Worm (Caenorhabditis elegans) whole organism, young adult: ENCODE data around the gene clec-161.

Experiments
- B0019.2 ChIP-seq: fragments of 200-800 bp; sonication (Bioruptor generic); conservative IDR thresholded peaks from 2 replicates; pipeline ENCODE4 v1.3.6; 2022; ENCODE audit warnings: missing genetic modification reagents, missing genetic modification characterization, missing compliant biosample characterization
- B0261.1 ChIP-seq: sonication (generic microtip); optimal IDR thresholded peaks from 2 replicates; lab custom pipeline; 2016; ENCODE audit warnings: mild to moderate bottlenecking, missing genetic modification characterization, moderate library complexity, missing compliant biosample characterization
- F49E8.2 ChIP-seq: sonication (generic microtip); optimal IDR thresholded peaks from 3 replicates; lab custom pipeline; 2017; ENCODE audit warnings: missing genetic modification characterization, mild to moderate bottlenecking, missing compliant biosample characterization, antibody characterized with exemption, moderate library complexity; ENCODE audit not compliant: insufficient read depth
- F57A8.1 ChIP-seq: fragments of 200-800 bp; sonication (Bioruptor generic); optimal IDR thresholded peaks from 2 replicates; lab custom pipeline; 2018; ENCODE audit warnings: mild to moderate bottlenecking, missing genetic modification characterization, moderate library complexity, missing compliant biosample characterization
- F57C9.4 ChIP-seq: sonication (generic microtip); optimal IDR thresholded peaks from 2 replicates; lab custom pipeline; 2017; ENCODE audit warnings: mild to moderate bottlenecking, missing genetic modification characterization, missing compliant biosample characterization
- K11D2.4 ChIP-seq: fragments of 200-800 bp; sonication (Bioruptor generic); IDR thresholded peaks from 2 replicates; pipeline ENCODE4 v1.3.6; 2022; ENCODE audit warnings: missing genetic modification reagents, missing genetic modification characterization, missing compliant biosample characterization
- K12H6.12 ChIP-seq: fragments of 200-800 bp; sonication (Bioruptor generic); optimal IDR thresholded peaks from 2 replicates; lab custom pipeline; 2018; ENCODE audit warnings: mild to moderate bottlenecking, missing genetic modification characterization, missing compliant biosample characterization
- Y53G8AR.9 ChIP-seq: fragments of 200-800 bp; sonication (Bioruptor generic); conservative IDR thresholded peaks from 2 replicates; pipeline ENCODE4 v1.3.6; 2022; ENCODE audit warnings: missing genetic modification reagents, missing genetic modification characterization, missing compliant biosample characterization
- Y67H2A.10 ChIP-seq: fragments of 200-800 bp; sonication (Bioruptor generic); conservative IDR thresholded peaks from 2 replicates; pipeline ENCODE4 v1.3.6; 2022; ENCODE audit warnings: missing genetic modification reagents, missing genetic modification characterization, missing compliant biosample characterization
- aptf-3 ChIP-seq: fragments of 200-800 bp; sonication (Bioruptor generic); IDR thresholded peaks from 2 replicates; pipeline ENCODE4 v1.3.6; 2022; ENCODE audit warnings: missing genetic modification characterization, missing compliant biosample characterization
- athp-1 ChIP-seq: sonication (generic microtip); optimal IDR thresholded peaks from 2 replicates; lab custom pipeline; 2017; ENCODE audit warnings: mild to moderate bottlenecking, missing genetic modification characterization, missing compliant biosample characterization
- attf-5 ChIP-seq: fragments of 200-800 bp; sonication (Bioruptor generic); optimal IDR thresholded peaks from 2 replicates; lab custom pipeline; 2018; ENCODE audit warnings: mild to moderate bottlenecking, missing genetic modification characterization, missing compliant biosample characterization
- ccch-3 ChIP-seq: fragments of 200-800 bp; sonication (Bioruptor generic); optimal IDR thresholded peaks from 2 replicates; lab custom pipeline; 2018; ENCODE audit warnings: mild to moderate bottlenecking, missing genetic modification characterization, missing compliant biosample characterization
- cebp-1 ChIP-seq, 2 experiments: fragments of 200-800 bp in 1 of 2; sonication (Bioruptor generic) in 1 of 2; sonication (generic microtip) in 1 of 2; IDR thresholded peaks in 1 of 2; optimal IDR thresholded peaks in 1 of 2; 2 replicates each; pipeline versions ENCODE4 v1.3.6 to Lab custom; 2017 to 2022; ENCODE audit warnings: missing compliant biosample characterization in 2 of 2, missing genetic modification characterization in 2 of 2, mild to moderate bottlenecking in 1 of 2, missing genetic modification reagents in 1 of 2, moderate library complexity in 1 of 2
- cebp-2 ChIP-seq: fragments of 200-800 bp; sonication (Bioruptor generic); IDR thresholded peaks from 2 replicates; pipeline ENCODE4 v1.3.6; 2022; ENCODE audit warnings: missing genetic modification characterization, missing compliant biosample characterization
- ceh-27 ChIP-seq: fragments of 200-800 bp; sonication (Bioruptor generic); optimal IDR thresholded peaks from 2 replicates; lab custom pipeline; 2018; ENCODE audit warnings: mild to moderate bottlenecking, missing genetic modification characterization, moderate library complexity, missing compliant biosample characterization
- ceh-40 ChIP-seq: fragments of 200-800 bp; sonication (Bioruptor generic); IDR thresholded peaks from 2 replicates; pipeline ENCODE4 v1.3.6; 2022; ENCODE audit warnings: missing genetic modification characterization, missing compliant biosample characterization
- ceh-91 ChIP-seq: fragments of 200-800 bp; sonication (Bioruptor generic); IDR thresholded peaks from 2 replicates; pipeline ENCODE4 v1.3.6; 2022; ENCODE audit warnings: missing genetic modification reagents, missing genetic modification characterization, missing compliant biosample characterization
- die-1 ChIP-seq: sonication (generic microtip); optimal IDR thresholded peaks from 2 replicates; lab custom pipeline; 2016; ENCODE audit warnings: missing genotype, mild to moderate bottlenecking, missing genetic modification characterization, missing compliant biosample characterization
- efl-1 ChIP-seq: fragments of 150-350 bp; optimal IDR thresholded peaks from 2 replicates; lab custom pipeline; 2014; ENCODE audit warnings: missing biosample characterization, missing genetic modification reagents, missing genetic modification characterization
- egl-18 ChIP-seq: fragments of 200-800 bp; sonication (Bioruptor generic); IDR thresholded peaks from 2 replicates; pipeline ENCODE4 v1.3.6; 2022; ENCODE audit warnings: missing genetic modification reagents, missing genetic modification characterization, missing compliant biosample characterization
- egl-44 ChIP-seq: fragments of 200-800 bp; sonication (Bioruptor generic); IDR thresholded peaks from 2 replicates; pipeline ENCODE4 v1.3.6; 2022; ENCODE audit warnings: missing genetic modification reagents, missing genetic modification characterization, missing compliant biosample characterization
- egrh-3 ChIP-seq: fragments of 200-800 bp; sonication (Bioruptor generic); IDR thresholded peaks from 2 replicates; pipeline ENCODE4 v1.3.6; 2022; ENCODE audit warnings: missing genetic modification reagents, missing genetic modification characterization, missing compliant biosample characterization
- gei-17 ChIP-seq: fragments of 200-800 bp; sonication (Bioruptor generic); optimal IDR thresholded peaks from 2 replicates; lab custom pipeline; 2018; ENCODE audit warnings: mild to moderate bottlenecking, missing genetic modification characterization, missing compliant biosample characterization
- hlh-12 ChIP-seq: sonication (generic microtip); optimal IDR thresholded peaks from 2 replicates; lab custom pipeline; 2016; ENCODE audit warnings: missing genetic modification characterization, missing compliant biosample characterization
- hsf-1 ChIP-seq: fragments of 200-800 bp; sonication (Bioruptor generic); IDR thresholded peaks from 2 replicates; pipeline ENCODE4 v1.3.6; 2022; ENCODE audit warnings: missing genetic modification reagents, missing genetic modification characterization, missing compliant biosample characterization
- let-526 ChIP-seq: fragments of 200-800 bp; sonication (Bioruptor generic); IDR thresholded peaks from 2 replicates; pipeline ENCODE4 v1.3.6; 2022; ENCODE audit warnings: missing genetic modification reagents, missing genetic modification characterization, missing compliant biosample characterization
- let-607 ChIP-seq, 2 experiments: fragments of 200-800 bp in 1 of 2; sonication (Bioruptor generic) in 1 of 2; sonication (generic microtip) in 1 of 2; optimal IDR thresholded peaks; 2 replicates each; lab custom pipeline; 2016 to 2018; ENCODE audit warnings: mild to moderate bottlenecking in 2 of 2, missing compliant biosample characterization in 2 of 2, missing genetic modification characterization in 2 of 2, moderate library complexity in 2 of 2, missing genotype in 1 of 2
- lin-26 ChIP-seq: fragments of 200-800 bp; sonication (Bioruptor generic); IDR thresholded peaks from 2 replicates; pipeline ENCODE4 v1.3.6; 2022; ENCODE audit warnings: missing genetic modification reagents, missing genetic modification characterization, missing compliant biosample characterization
- lin-54 ChIP-seq: fragments of 200-800 bp; sonication (Bioruptor generic); optimal IDR thresholded peaks from 2 replicates; lab custom pipeline; 2018; ENCODE audit warnings: mild to moderate bottlenecking, missing genetic modification characterization, missing compliant biosample characterization
- lir-1 ChIP-seq: fragments of 200-800 bp; sonication (Bioruptor generic); conservative IDR thresholded peaks from 2 replicates; pipeline ENCODE4 v1.3.6; 2022; ENCODE audit warnings: missing genetic modification reagents, missing genetic modification characterization, missing compliant biosample characterization
- lsy-27 ChIP-seq: sonication (generic microtip); optimal IDR thresholded peaks from 2 replicates; lab custom pipeline; 2017; ENCODE audit warnings: missing genetic modification characterization, mild to moderate bottlenecking, missing compliant biosample characterization, antibody characterized with exemption, missing genotype, borderline replicate concordance; ENCODE audit not compliant: insufficient read depth
- madf-3 ChIP-seq: fragments of 200-800 bp; sonication (Bioruptor generic); IDR thresholded peaks from 2 replicates; pipeline ENCODE4 v1.3.6; 2022; ENCODE audit warnings: missing genetic modification reagents, missing genetic modification characterization, missing compliant biosample characterization
- madf-6 ChIP-seq: fragments of 200-800 bp; sonication (Bioruptor generic); IDR thresholded peaks from 2 replicates; pipeline ENCODE4 v1.3.6; 2022; ENCODE audit warnings: missing genetic modification reagents, missing genetic modification characterization, missing compliant biosample characterization
- mel-28 ChIP-seq: sonication (generic microtip); optimal IDR thresholded peaks from 2 replicates; lab custom pipeline; 2016; ENCODE audit warnings: borderline replicate concordance, mild to moderate bottlenecking, missing genetic modification characterization, missing compliant biosample characterization
- mes-4 ChIP-seq: sonication (generic microtip); optimal IDR thresholded peaks from 2 replicates; lab custom pipeline; 2016; ENCODE audit warnings: missing genotype, missing genetic modification characterization, missing compliant biosample characterization
- nhr-90 ChIP-seq: sonication (generic microtip); optimal IDR thresholded peaks from 2 replicates; lab custom pipeline; 2016; ENCODE audit warnings: missing genotype, mild to moderate bottlenecking, missing genetic modification characterization, missing compliant biosample characterization
- rcor-1 ChIP-seq: fragments of 200-800 bp; sonication (Bioruptor generic); IDR thresholded peaks from 2 replicates; pipeline ENCODE4 v1.3.6; 2022; ENCODE audit warnings: missing genetic modification reagents, missing genetic modification characterization, missing compliant biosample characterization
- rec-8 ChIP-seq, 2 experiments: sonication (generic microtip); optimal IDR thresholded peaks; 2 replicates each; lab custom pipeline; 2016; ENCODE audit warnings: mild to moderate bottlenecking in 2 of 2, missing genetic modification characterization in 2 of 2, missing genetic modification reagents in 2 of 2, missing genotype in 2 of 2, missing biosample characterization in 1 of 2, missing compliant biosample characterization in 1 of 2, moderate library complexity in 1 of 2
- rpc-1 ChIP-seq, 2 experiments: fragments of 150-350 bp in 1 of 2; sonication (generic microtip) in 1 of 2; optimal IDR thresholded peaks; 2 replicates each; lab custom pipeline; 2014 to 2018; ENCODE audit warnings: missing biosample characterization in 1 of 2, missing genetic modification characterization in 1 of 2, missing genetic modification reagents in 1 of 2, missing genotype in 1 of 2
- snpc-3.4 ChIP-seq: sonication (generic microtip); optimal IDR thresholded peaks from 2 replicates; lab custom pipeline; 2017; ENCODE audit warnings: missing genetic modification characterization, mild to moderate bottlenecking, missing compliant biosample characterization, antibody characterized with exemption, moderate library complexity, missing genotype, missing genetic modification reagents
- ztf-22 ChIP-seq: fragments of 200-800 bp; sonication (Bioruptor generic); optimal IDR thresholded peaks from 2 replicates; lab custom pipeline; 2018; ENCODE audit warnings: mild to moderate bottlenecking, missing genetic modification characterization, moderate library complexity, missing compliant biosample characterization
- ztf-26 ChIP-seq: sonication (generic microtip); optimal IDR thresholded peaks from 2 replicates; lab custom pipeline; 2017; ENCODE audit warnings: missing genetic modification characterization, missing compliant biosample characterization
- ztf-28 ChIP-seq: fragments of 200-800 bp; sonication (Bioruptor generic); IDR thresholded peaks from 2 replicates; pipeline ENCODE4 v1.3.6; 2022; ENCODE audit warnings: missing genetic modification reagents, missing genetic modification characterization, missing compliant biosample characterization
- ztf-3 ChIP-seq: fragments of 200-800 bp; sonication (Bioruptor generic); optimal IDR thresholded peaks from 2 replicates; lab custom pipeline; 2018; ENCODE audit warnings: mild to moderate bottlenecking, missing genetic modification characterization, missing compliant biosample characterization

The clec-161 gene

ce11 chrIII:9631117-9631655 is 22.6 kb upstream of the clec-161 start, which contains the start of gene ubc-7 (continued):
- TF ChIP-seq rcor-1 (peak; percentile 70), lin-26 (GFP tag; lab: Robert Waterston, UW) (no peak), cebp-1 (GFP tag; IDR thresholded peaks at IDR 0.05; lab: Robert Waterston, UW) (no peak), cebp-1 (tag; optimal IDR thresholded peaks at IDR 0.05; lab: Kevin White, UChicago) (peak; percentile 71), ccch-3 (no peak), attf-5 (GFP tag; lab: Kevin White, UChicago) (peak; percentile 72), Y53G8AR.9 (no peak), rpc-1 (optimal IDR thresholded peaks at IDR 0.05; lab: Kevin White, UChicago) (no peak), rpc-1 (tag; optimal IDR thresholded peaks at IDR 0.05; lab: Kevin White, UChicago) (no peak), snpc-3.4 (peak; percentile 71), F57C9.4 (tag; lab: Kevin White, UChicago) (no peak), hsf-1 (GFP tag; lab: Robert Waterston, UW) (peak; percentile 79), egl-18 (GFP tag; lab: Robert Waterston, UW) (no peak), lir-1 (GFP tag; lab: Robert Waterston, UW) (no peak), mel-28 (tag; lab: Kevin White, UChicago) (no peak), B0261.1 (tag; lab: Kevin White, UChicago) (no peak), lin-54 (GFP tag; lab: Kevin White, UChicago) (peak; percentile 95), lsy-27 (no peak), K11D2.4 (no peak), ceh-91 (GFP tag; lab: Robert Waterston, UW) (peak; percentile 83), madf-6 (GFP tag; lab: Robert Waterston, UW) (peak; percentile 96), Y67H2A.10 (GFP tag; lab: Robert Waterston, UW) (no peak), athp-1 (tag; lab: Kevin White, UChicago) (no peak), let-607 (tag; optimal IDR thresholded peaks at IDR 0.05; lab: Kevin White, UChicago) (no peak), cebp-2 (GFP tag; lab: Robert Waterston, UW) (no peak), egrh-3 (GFP tag; lab: Robert Waterston, UW) (no peak), F57A8.1 (no peak), B0019.2 (GFP tag; lab: Robert Waterston, UW) (0 out of 2 replicates have a peak, but pooled peaks have one; percentile 3), ceh-40 (GFP tag; lab: Robert Waterston, UW) (no peak), hlh-12 (tag; lab: Kevin White, UChicago) (no peak)

ce11 chrIII:9629855-9630254 is 21.3 kb upstream of the clec-161 start, which contains the start of gene rpac-19:
Gene rpac-19, minus strand, starts transcription at chrIII:9629885.
- TF ChIP-seq B0261.1 (tag; lab: Kevin White, UChicago) (no peak), hsf-1 (GFP tag; lab: Robert Waterston, UW) (peak; percentile 80), lir-1 (GFP tag; lab: Robert Waterston, UW) (no peak), gei-17 (GFP tag; lab: Kevin White, UChicago) (peak; percentile 37), aptf-3 (GFP tag; lab: Robert Waterston, UW) (no peak), ceh-27 (GFP tag; lab: Kevin White, UChicago) (no peak), let-526 (GFP tag; lab: Robert Waterston, UW) (peak; percentile 53; the same call in 1 of the 2 replicates), die-1 (peak; percentile 28), rec-8 (tag; optimal IDR thresholded peaks at IDR 0.05; lab: Kevin White, UChicago) (peak in 1 of 2 experiments; percentile 57), ztf-26 (peak; percentile 76), madf-3 (GFP tag; lab: Robert Waterston, UW) (peak; percentile 73; the same call in 1 of the 2 replicates), ztf-28 (no peak), mes-4 (tag; lab: Kevin White, UChicago) (peak; percentile 53), K12H6.12 (peak; percentile 25), egl-44 (GFP tag; lab: Robert Waterston, UW) (peak; percentile 83), K11D2.4 (peak; percentile 33; the same call in 1 of the 2 replicates), ztf-22 (GFP tag; lab: Kevin White, UChicago) (peak; percentile 34), attf-5 (GFP tag; lab: Kevin White, UChicago) (peak; percentile 79), lin-54 (GFP tag; lab: Kevin White, UChicago) (peak; percentile 80), nhr-90 (peak; percentile 28), ztf-3 (GFP tag; lab: Kevin White, UChicago) (peak; percentile 20), efl-1 (GFP tag; lab: Kevin White, UChicago) (peak; percentile 42), ccch-3 (no peak), F49E8.2 (tag; lab: Kevin White, UChicago) (peak; percentile 44)
